Fruit fly (Drosophila melanogaster): ENCODE results near the gene CG7218.

The CG7218 gene

dm6 chr3R:18121385-18122151 is 42.6 kb downstream of the CG7218 start (continued):
- TF ChIP-seq kni (GFP tag; optimal IDR thresholded peaks at IDR 0.05) (peak; percentile 33), tio (GFP tag; optimal IDR thresholded peaks at IDR 0.05) (no peak), CG11560 (tag; IDR thresholded peaks at IDR 0.05) (no peak), MESR4 (GFP tag; optimal IDR thresholded peaks at IDR 0.05) (no peak), CG34376 (GFP tag; optimal IDR thresholded peaks at IDR 0.05) (peak; percentile 25), zf30C (GFP tag; optimal IDR thresholded peaks at IDR 0.05) (peak; percentile 13), pum (GFP tag; optimal IDR thresholded peaks at IDR 0.05) (no peak), CG13296 (GFP tag; optimal IDR thresholded peaks at IDR 0.05) (no peak), gce (GFP tag; IDR thresholded peaks at IDR 0.05) (no peak), disco-r (GFP tag; optimal IDR thresholded peaks at IDR 0.05) (no peak), Spps (tag; optimal IDR thresholded peaks at IDR 0.05) (no peak), CG4820 (GFP tag; optimal IDR thresholded peaks at IDR 0.05) (no peak), eyg (GFP tag; optimal IDR thresholded peaks at IDR 0.05) (no peak), sens (GFP tag) (peak; percentile 81), CG13424 (tag; optimal IDR thresholded peaks at IDR 0.05) (no peak), scrt (GFP tag; optimal IDR thresholded peaks at IDR 0.05) (peak; percentile 99), Deaf1 (tag; optimal IDR thresholded peaks at IDR 0.05) (peak; percentile 92), Vsx1 (GFP tag; optimal IDR thresholded peaks at IDR 0.05) (no peak), amos (GFP tag; IDR thresholded peaks at IDR 0.05; ENCODE audit: partially characterized antibody) (peak; percentile 25; the same call in 1 of the 2 replicates), Doc3 (GFP tag; IDR thresholded peaks at IDR 0.05; ENCODE audit: partially characterized antibody) (no peak), sug (tag; optimal IDR thresholded peaks at IDR 0.05) (peak; percentile 59), abd-A (tag; optimal IDR thresholded peaks at IDR 0.05) (peak; percentile 49), CG7745 (tag; optimal IDR thresholded peaks at IDR 0.05) (no peak), tin (GFP tag; optimal IDR thresholded peaks at IDR 0.05) (no peak), Dll (GFP tag; IDR thresholded peaks at IDR 0.05; ENCODE audit: partially characterized antibody) (0 out of 4 replicates have a peak, but pooled peaks have one; percentile 19), Gug (GFP tag; IDR thresholded peaks at IDR 0.05) (no peak), CG11504 (tag; optimal IDR thresholded peaks at IDR 0.05) (peak; percentile 11), D19B (GFP tag; optimal IDR thresholded peaks at IDR 0.05) (no peak), ranshi (GFP tag; IDR thresholded peaks at IDR 0.05) (no peak), exex (tag; optimal IDR thresholded peaks at IDR 0.05) (no peak), grau (tag; optimal IDR thresholded peaks at IDR 0.05) (no peak), CG12155 (GFP tag; optimal IDR thresholded peaks at IDR 0.05) (no peak), D19A (tag; optimal IDR thresholded peaks at IDR 0.05) (peak; percentile 14), Stat92E (GFP tag; optimal IDR thresholded peaks at IDR 0.05) (peak in 1 of 3 experiments; percentile 31), BtbVII (GFP tag; optimal IDR thresholded peaks at IDR 0.05) (peak; percentile 14), ash1 (GFP tag; optimal IDR thresholded peaks at IDR 0.05) (no peak), Ravus (GFP tag; IDR thresholded peaks at IDR 0.05) (no peak), zen (tag; optimal IDR thresholded peaks at IDR 0.05) (no peak), Fer3 (tag; optimal IDR thresholded peaks at IDR 0.05) (no peak), odd (GFP tag; optimal IDR thresholded peaks at IDR 0.05) (peak; percentile 39), lilli (GFP tag; optimal IDR thresholded peaks at IDR 0.05) (no peak), CG15696 (tag; optimal IDR thresholded peaks at IDR 0.05) (no peak), B-H1 (GFP tag; IDR thresholded peaks at IDR 0.05) (no peak; the same call in 2 of the 3 replicates), zen2 (GFP tag; IDR thresholded peaks at IDR 0.05; ENCODE audit: partially characterized antibody) (peak; percentile 53; the same call in 2 of the 3 replicates), CG31441 (GFP tag; IDR thresholded peaks at IDR 0.05) (no peak), CG6689 (GFP tag; IDR thresholded peaks at IDR 0.05) (no peak), CG15514 (GFP tag; optimal IDR thresholded peaks at IDR 0.05) (no peak), CG9876 (GFP tag; optimal IDR thresholded peaks at IDR 0.05) (no peak), pb (GFP tag; optimal IDR thresholded peaks at IDR 0.05) (no peak)

Measured in whole organism, embryonic.